Fruit fly (Drosophila melanogaster): ENCODE results near the gene CG6495.

CG6495 gene

DNA sequence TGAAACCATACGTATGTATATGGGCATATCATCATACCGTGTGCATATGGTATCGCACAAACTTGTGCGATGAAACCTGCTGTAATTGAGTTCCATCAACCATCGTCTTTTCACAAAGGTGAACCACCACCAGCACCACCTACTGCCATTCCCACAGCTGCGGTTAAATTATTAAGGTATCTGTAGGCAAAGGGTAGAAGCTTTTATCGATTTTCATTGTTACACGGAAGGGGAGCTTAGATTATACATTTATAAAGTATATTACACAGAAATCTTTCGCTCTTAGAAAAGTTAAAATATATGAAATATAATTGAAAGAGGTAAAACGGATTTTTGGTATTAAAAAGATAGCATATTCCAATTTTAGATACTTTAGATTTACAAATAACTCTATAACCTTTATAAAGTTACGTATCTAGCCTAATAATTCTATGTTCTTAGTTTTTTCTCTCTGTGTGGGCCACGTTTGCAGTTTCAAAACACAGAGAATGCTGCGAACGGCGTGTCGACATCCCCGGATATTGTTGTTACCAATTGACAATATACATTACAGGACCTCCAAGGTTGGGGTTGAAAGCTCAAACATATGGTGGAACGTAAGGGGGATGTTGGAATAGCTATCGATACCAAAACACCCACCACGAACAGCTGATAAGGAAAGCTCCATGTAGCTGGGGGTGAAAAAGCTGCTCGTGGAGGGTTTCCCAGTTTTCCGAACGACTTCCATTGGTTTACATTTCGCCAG, at the start of gene CG6495:
CG6495 (plus strand) TSS at position 695 of the 745 bp plus-strand sequence.
- TF ChIP-seq psq (optimal IDR thresholded peaks at IDR 0.05) (no peak), Myc (optimal IDR thresholded peaks at IDR 0.05) (no peak), h (optimal IDR thresholded peaks at IDR 0.05) (no peak), ttk (optimal IDR thresholded peaks at IDR 0.05) (no peak), Sin3A (optimal IDR thresholded peaks at IDR 0.05) (no peak), insv (optimal IDR thresholded peaks at IDR 0.05) (no peak)

dm6 chr2L:10711221-10711620, 49.7 kb upstream of the CG6495 start:
- TF ChIP-seq psq (optimal IDR thresholded peaks at IDR 0.05) (no peak), Sin3A (optimal IDR thresholded peaks at IDR 0.05) (no peak), h (optimal IDR thresholded peaks at IDR 0.05) (no peak), ttk (optimal IDR thresholded peaks at IDR 0.05) (no peak), Myc (optimal IDR thresholded peaks at IDR 0.05) (no peak), insv (optimal IDR thresholded peaks at IDR 0.05) (no peak)

DNA sequence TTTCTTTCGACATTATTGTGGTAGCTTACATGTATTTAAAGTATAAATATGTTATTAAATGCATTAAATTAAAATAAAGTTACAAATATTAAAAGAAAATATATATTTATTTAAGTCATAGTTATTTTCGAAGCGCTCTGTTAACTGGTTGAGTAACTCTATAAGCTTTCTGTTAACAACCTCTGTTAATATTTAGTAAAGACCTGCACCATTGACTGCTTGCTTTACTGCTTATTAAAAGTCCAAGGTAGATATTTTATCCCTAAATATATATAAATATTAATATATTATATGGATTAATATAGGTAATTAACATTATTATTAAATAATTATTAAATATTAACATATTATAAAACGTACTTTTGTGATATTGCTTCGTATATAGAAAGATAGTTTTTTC, 39.4 kb upstream of the CG6495 start:
- no peak for TF ChIP-seq Sin3A (optimal IDR thresholded peaks at IDR 0.05)
- TF ChIP-seq ttk (optimal IDR thresholded peaks at IDR 0.05), result no peak
- TF ChIP-seq insv (optimal IDR thresholded peaks at IDR 0.05), result no peak
- no peak for TF ChIP-seq h (optimal IDR thresholded peaks at IDR 0.05)
- TF ChIP-seq Myc (optimal IDR thresholded peaks at IDR 0.05), result no peak
- TF ChIP-seq psq (optimal IDR thresholded peaks at IDR 0.05), result no peak

DNA sequence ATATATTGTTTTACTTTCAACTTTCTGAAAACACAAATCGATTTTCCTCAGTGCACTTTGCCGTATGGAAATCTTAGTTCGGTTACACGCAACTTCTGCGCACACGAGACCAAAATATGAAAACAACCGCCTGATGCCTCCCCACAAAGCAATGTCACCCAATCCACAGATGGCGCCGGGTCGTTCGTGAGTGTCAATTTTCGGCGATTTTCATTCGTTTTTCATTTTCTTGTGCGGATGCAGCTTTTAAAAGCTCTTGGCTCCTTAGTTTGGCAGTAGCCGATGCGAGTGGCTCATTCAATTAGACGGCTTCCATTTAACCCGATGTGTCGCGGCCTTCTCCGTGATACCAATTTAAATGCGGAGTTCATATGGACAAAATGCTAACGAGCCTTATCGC, 37.0 kb upstream of the CG6495 start, which contains the start of gene CG6431:
CG6431 (plus strand) TSS at position 301 of the 400 bp plus-strand sequence.
- no peak for TF ChIP-seq psq (optimal IDR thresholded peaks at IDR 0.05)
- TF ChIP-seq ttk (optimal IDR thresholded peaks at IDR 0.05), result no peak
- TF ChIP-seq insv (optimal IDR thresholded peaks at IDR 0.05), result no peak
- TF ChIP-seq Sin3A (optimal IDR thresholded peaks at IDR 0.05), result no peak
- no peak for TF ChIP-seq h (optimal IDR thresholded peaks at IDR 0.05)
- TF ChIP-seq Myc (optimal IDR thresholded peaks at IDR 0.05), result no peak

DNA sequence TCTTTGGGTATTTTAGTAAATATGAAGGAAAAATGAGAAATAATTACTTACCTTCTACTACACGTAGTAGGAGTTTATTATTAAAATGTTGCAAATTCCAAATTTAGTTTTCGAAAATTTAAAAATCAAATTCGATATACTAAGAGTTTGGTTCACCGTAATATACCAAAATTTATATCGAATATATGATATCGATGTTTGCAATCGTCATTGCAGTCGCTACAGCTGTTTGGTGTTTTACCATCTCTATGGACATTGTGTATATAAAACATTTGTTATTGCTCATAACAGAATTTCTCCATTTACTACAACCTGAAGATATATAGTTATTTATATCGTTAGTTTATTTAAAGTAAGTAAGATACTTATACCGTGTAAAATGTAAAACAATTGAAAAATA, 32.2 kb upstream of the CG6495 start, which contains the start of gene CG6443:
CG6443 (plus strand) TSS at position 228 of the 400 bp plus-strand sequence.
- TF ChIP-seq Sin3A (optimal IDR thresholded peaks at IDR 0.05) (no peak), Myc (optimal IDR thresholded peaks at IDR 0.05) (no peak), insv (optimal IDR thresholded peaks at IDR 0.05) (no peak), ttk (optimal IDR thresholded peaks at IDR 0.05) (no peak), psq (optimal IDR thresholded peaks at IDR 0.05) (no peak), h (optimal IDR thresholded peaks at IDR 0.05) (no peak)

DNA sequence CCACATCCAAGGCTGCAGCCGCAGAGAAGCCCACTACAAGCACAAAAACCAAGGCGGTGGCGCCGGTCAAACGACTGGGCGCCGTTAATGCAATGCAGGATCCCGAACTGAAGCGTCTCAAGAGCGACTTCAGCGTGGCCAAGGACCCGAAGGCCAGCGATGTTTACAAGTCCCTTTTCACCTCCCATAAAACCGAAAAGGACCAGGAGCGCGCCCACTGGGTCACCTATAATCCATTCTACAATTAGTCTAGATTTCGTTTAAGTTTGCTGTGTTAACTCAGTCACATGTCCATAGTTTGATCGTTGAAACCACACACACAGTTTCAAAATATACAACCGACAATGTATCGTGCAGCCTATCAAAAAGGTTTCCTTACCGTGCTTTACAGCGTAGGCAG, 31.0 kb upstream of the CG6495 start, which contains the start of gene CG17118:
CG17118 (plus strand) TSS at position 301 of the 400 bp plus-strand sequence.
- TF ChIP-seq psq (optimal IDR thresholded peaks at IDR 0.05) (no peak), h (optimal IDR thresholded peaks at IDR 0.05) (no peak), insv (optimal IDR thresholded peaks at IDR 0.05) (no peak), Myc (optimal IDR thresholded peaks at IDR 0.05) (no peak), Sin3A (optimal IDR thresholded peaks at IDR 0.05) (no peak), ttk (optimal IDR thresholded peaks at IDR 0.05) (no peak)

dm6 chr2L:10732343-10732808, 28.5 kb upstream of the CG6495 start, which contains the start of the genes EMC3 and Dpy-30L1:
Gene EMC3, minus strand, starts transcription at chr2L:10732423.
Gene Dpy-30L1, plus strand, starts transcription at chr2L:10732653.
- TF ChIP-seq Myc (optimal IDR thresholded peaks at IDR 0.05) (no peak), h (optimal IDR thresholded peaks at IDR 0.05) (no peak), psq (optimal IDR thresholded peaks at IDR 0.05) (no peak), Sin3A (optimal IDR thresholded peaks at IDR 0.05) (no peak), ttk (optimal IDR thresholded peaks at IDR 0.05) (no peak), insv (optimal IDR thresholded peaks at IDR 0.05) (no peak)

DNA sequence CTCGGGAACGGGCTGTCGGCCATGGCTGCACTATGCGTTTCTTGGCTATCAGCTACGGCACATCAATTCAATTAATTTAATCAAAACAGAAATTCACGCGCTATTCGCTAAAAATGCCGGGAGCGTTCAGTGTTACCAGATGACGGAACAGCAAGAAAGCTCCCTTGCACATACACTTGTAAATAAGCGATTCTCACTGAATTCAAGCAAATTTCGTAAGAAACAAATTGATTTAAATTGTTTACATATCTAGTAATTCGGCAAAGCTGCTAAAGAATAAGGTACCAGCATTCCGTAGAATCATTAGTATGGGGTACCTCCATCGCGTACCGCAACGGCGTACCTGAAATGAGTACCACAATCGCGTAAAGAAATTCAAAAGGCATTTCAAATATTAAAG, 25.0 kb upstream of the CG6495 start, which contains the start of gene Nup107:
Nup107 (minus strand) TSS at position 149 of the 400 bp plus-strand sequence.
- TF ChIP-seq psq (optimal IDR thresholded peaks at IDR 0.05) (no peak), h (optimal IDR thresholded peaks at IDR 0.05) (no peak), Myc (optimal IDR thresholded peaks at IDR 0.05) (no peak), insv (optimal IDR thresholded peaks at IDR 0.05) (no peak), Sin3A (optimal IDR thresholded peaks at IDR 0.05) (no peak), ttk (optimal IDR thresholded peaks at IDR 0.05) (no peak)

dm6 chr2L:10736993-10737756, 23.7 kb upstream of the CG6495 start, which contains the start of the genes Vha16-5 and CG12299:
Gene Vha16-5, minus strand, starts transcription at chr2L:10737043.
Gene CG12299, plus strand, starts transcription at chr2L:10737345.
- TF ChIP-seq Myc (optimal IDR thresholded peaks at IDR 0.05) (no peak), Sin3A (optimal IDR thresholded peaks at IDR 0.05) (no peak), insv (optimal IDR thresholded peaks at IDR 0.05) (no peak), h (optimal IDR thresholded peaks at IDR 0.05) (no peak), psq (optimal IDR thresholded peaks at IDR 0.05) (no peak), ttk (optimal IDR thresholded peaks at IDR 0.05) (no peak)

dm6 chr2L:10743714-10744113, 17.2 kb upstream of the CG6495 start, which contains the start of gene CG6729:
Gene CG6729, minus strand, starts transcription at chr2L:10743935.
- TF ChIP-seq Myc (optimal IDR thresholded peaks at IDR 0.05) (no peak), insv (optimal IDR thresholded peaks at IDR 0.05) (no peak), h (optimal IDR thresholded peaks at IDR 0.05) (no peak), psq (optimal IDR thresholded peaks at IDR 0.05) (no peak), ttk (optimal IDR thresholded peaks at IDR 0.05) (no peak), Sin3A (optimal IDR thresholded peaks at IDR 0.05) (no peak)

DNA sequence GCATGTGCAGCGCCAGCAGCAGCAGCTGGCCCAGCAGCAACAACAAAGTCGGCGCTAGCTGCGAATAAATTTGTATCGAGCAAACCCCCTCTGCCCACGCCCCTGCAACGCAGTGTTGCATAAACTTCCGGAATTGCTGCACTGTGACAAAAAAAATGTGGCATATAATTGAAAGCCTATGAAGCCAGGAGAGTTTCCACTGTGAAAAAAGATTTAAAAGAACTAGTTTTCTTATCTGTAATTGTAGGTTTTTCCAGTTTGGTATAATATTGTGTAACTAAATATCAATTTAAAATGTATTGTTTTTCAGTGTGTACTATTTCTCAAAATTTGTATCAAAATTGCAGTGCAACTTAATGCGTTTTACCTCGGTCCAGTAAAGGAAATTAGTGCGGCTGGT, 12.7 kb upstream of the CG6495 start:
- TF ChIP-seq Myc (optimal IDR thresholded peaks at IDR 0.05) (no peak), psq (optimal IDR thresholded peaks at IDR 0.05) (no peak), h (optimal IDR thresholded peaks at IDR 0.05) (no peak)

Data from Kc167 (cell line).